Worm (Caenorhabditis elegans) whole organism, early embryonic: Measurements from ENCODE around the gene Y43F8B.25.

Source experiments
- B0310.2 ChIP-seq: sonication (generic microtip); optimal IDR thresholded peaks from 2 replicates; lab custom pipeline; 2016; ENCODE audit warnings: mild to moderate bottlenecking, missing genetic modification characterization, missing compliant biosample characterization
- F13C5.2 ChIP-seq: sonication (generic microtip); optimal IDR thresholded peaks from 2 replicates; lab custom pipeline; 2017; ENCODE audit warnings: mild to moderate bottlenecking, missing genetic modification characterization, inconsistent platforms, missing compliant biosample characterization
- aly-1 ChIP-seq: sonication (generic microtip); optimal IDR thresholded peaks from 2 replicates; lab custom pipeline; 2016; ENCODE audit warnings: missing genetic modification characterization, missing compliant biosample characterization
- ama-1 ChIP-seq: fragments of 150-350 bp; optimal IDR thresholded peaks from 2 replicates; lab custom pipeline; 2014
- ceh-13 ChIP-seq: fragments of 200-800 bp; sonication (Bioruptor generic); optimal IDR thresholded peaks from 2 replicates; lab custom pipeline; 2018; ENCODE audit warnings: mild to moderate bottlenecking, missing genetic modification characterization, missing compliant biosample characterization
- ceh-36 ChIP-seq: sonication (generic microtip); optimal IDR thresholded peaks from 2 replicates; lab custom pipeline; 2016; ENCODE audit warnings: missing genetic modification characterization, inconsistent platforms, missing compliant biosample characterization
- ets-7 ChIP-seq: sonication (generic microtip); optimal IDR thresholded peaks from 2 replicates; lab custom pipeline; 2016; ENCODE audit warnings: missing genotype, missing genetic modification characterization, missing compliant biosample characterization
- flt-1 ChIP-seq: fragments of 200-800 bp; sonication (Bioruptor generic); IDR thresholded peaks from 2 replicates; pipeline ENCODE4 v1.3.6; 2022; ENCODE audit warnings: missing genetic modification characterization, missing compliant biosample characterization
- hmbx-1 ChIP-seq: sonication (generic microtip); optimal IDR thresholded peaks from 2 replicates; lab custom pipeline; 2016; ENCODE audit warnings: mild to moderate bottlenecking, missing genetic modification characterization, missing compliant biosample characterization
- hmg-4 ChIP-seq: fragments of 200-800 bp; sonication (Bioruptor generic); optimal IDR thresholded peaks from 2 replicates; lab custom pipeline; 2018; ENCODE audit warnings: mild to moderate bottlenecking, missing genetic modification characterization, missing compliant biosample characterization
- hnd-1 ChIP-seq: sonication (generic microtip); optimal IDR thresholded peaks from 2 replicates; lab custom pipeline; 2016; ENCODE audit warnings: missing genetic modification characterization, missing compliant biosample characterization
- pes-1 ChIP-seq: fragments of 200-800 bp; sonication (Bioruptor generic); IDR thresholded peaks from 2 replicates; pipeline ENCODE4 v1.3.6; 2022; ENCODE audit warnings: missing genetic modification reagents, missing genetic modification characterization, missing compliant biosample characterization
- scrt-1 ChIP-seq: fragments of 200-800 bp; sonication (Bioruptor generic); IDR thresholded peaks from 2 replicates; pipeline ENCODE4 v1.3.6; 2022; ENCODE audit warnings: missing genetic modification characterization, missing compliant biosample characterization
- sea-1 ChIP-seq: fragments of 200-800 bp; sonication (Bioruptor generic); conservative IDR thresholded peaks from 2 replicates; pipeline ENCODE4 v1.3.6; 2022; ENCODE audit warnings: missing genetic modification characterization, missing compliant biosample characterization
- tbx-11 ChIP-seq: fragments of 200-800 bp; sonication (Bioruptor generic); IDR thresholded peaks from 2 replicates; pipeline ENCODE4 v1.3.6; 2022; ENCODE audit warnings: missing genetic modification characterization, missing compliant biosample characterization
- tbx-37 ChIP-seq: fragments of 200-800 bp; sonication (Bioruptor generic); conservative IDR thresholded peaks from 2 replicates; pipeline ENCODE4 v1.3.6; 2022; ENCODE audit warnings: missing genetic modification reagents, missing genetic modification characterization, missing compliant biosample characterization
- tra-4 ChIP-seq: sonication (generic microtip); optimal IDR thresholded peaks from 2 replicates; lab custom pipeline; 2017; ENCODE audit warnings: missing genetic modification characterization, missing compliant biosample characterization

Gene Y43F8B.25

ce11 chrV:19462612-19463011 lies at the start of gene Y43F8B.25:
TSS of gene Y43F8B.25 (plus strand) at chrV:19462912.
- TF ChIP-seq B0310.2 (tag; lab: Kevin White, UChicago) = no peak
- TF ChIP-seq tra-4 (tag; lab: Kevin White, UChicago) = no peak
- no peak for TF ChIP-seq ceh-36 (tag; lab: Kevin White, UChicago)
- TF ChIP-seq hmbx-1 (tag; lab: Kevin White, UChicago) = no peak
- no peak for TF ChIP-seq F13C5.2 (tag; lab: Kevin White, UChicago)
- TF ChIP-seq hnd-1 (tag; lab: Kevin White, UChicago) = no peak
- no peak for TF ChIP-seq hmg-4
- no peak for TF ChIP-seq pes-1 (GFP tag; lab: Robert Waterston, UW)
- TF ChIP-seq flt-1 (GFP tag; lab: Robert Waterston, UW) = no peak
- TF ChIP-seq sea-1 = no peak
- no peak for TF ChIP-seq tbx-11 (GFP tag; lab: Robert Waterston, UW)
- no peak for TF ChIP-seq ceh-13 (GFP tag; lab: Kevin White, UChicago)
- no peak for TF ChIP-seq tbx-37 (GFP tag; lab: Robert Waterston, UW)
- no peak for TF ChIP-seq aly-1

DNA sequence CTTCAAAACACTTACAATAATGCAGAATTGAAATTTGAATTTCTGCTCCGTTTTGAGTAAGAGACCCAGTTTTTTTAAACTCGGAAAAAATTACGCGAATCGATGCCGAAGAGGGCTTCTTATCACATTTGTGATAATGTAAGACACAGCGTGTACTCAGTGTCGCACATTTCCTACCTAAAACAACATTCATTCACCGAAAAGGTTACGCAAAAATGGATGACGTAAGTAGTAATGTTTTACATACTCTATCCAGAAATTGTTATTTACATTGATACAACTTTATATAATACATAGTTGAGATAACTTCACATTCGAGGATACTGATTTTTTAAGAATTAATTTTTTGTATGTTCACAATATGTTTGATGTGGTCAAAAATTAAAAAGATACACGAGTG lies 46.2 kb upstream of the Y43F8B.25 start, which contains the start of the genes C25F9.4 and C25F9.9:
C25F9.4 (minus strand) TSS at position 101 of the 400 bp plus-strand sequence.
C25F9.9 (plus strand) TSS at position 137 of the 400 bp plus-strand sequence.
- no peak for TF ChIP-seq F13C5.2 (tag; lab: Kevin White, UChicago)
- no peak for TF ChIP-seq B0310.2 (tag; lab: Kevin White, UChicago)
- no peak for TF ChIP-seq aly-1
- TF ChIP-seq hnd-1 (tag; lab: Kevin White, UChicago) = no peak

DNA sequence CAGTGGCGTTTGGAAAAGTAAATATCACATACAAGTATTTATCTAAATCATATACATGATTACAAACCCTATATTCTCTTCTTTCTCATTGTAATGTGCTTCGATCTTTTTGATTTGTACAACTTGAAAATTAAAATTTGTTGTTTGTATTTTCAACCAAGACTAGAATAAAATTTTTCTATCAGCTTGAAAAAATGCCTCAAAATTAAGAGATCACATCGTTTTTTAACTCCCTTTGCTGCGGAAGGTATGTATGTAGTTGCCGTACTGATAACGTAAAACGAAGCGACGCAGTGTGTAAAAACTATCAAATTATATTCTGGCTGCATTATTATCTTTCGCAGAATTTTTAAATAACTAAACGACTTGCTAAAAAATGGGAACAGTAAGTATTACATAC lies 44.9 kb upstream of the Y43F8B.25 start, which contains the start of gene C25F9.15:
C25F9.15 (plus strand) TSS at position 301 of the 400 bp plus-strand sequence.
- TF ChIP-seq ama-1 (no peak), tbx-37 (GFP tag; lab: Robert Waterston, UW) (no peak), sea-1 (no peak), hmg-4 (no peak), flt-1 (GFP tag; lab: Robert Waterston, UW) (no peak), pes-1 (GFP tag; lab: Robert Waterston, UW) (no peak), ets-7 (tag; lab: Kevin White, UChicago) (no peak), ceh-36 (tag; lab: Kevin White, UChicago) (no peak), hmbx-1 (tag; lab: Kevin White, UChicago) (no peak), F13C5.2 (tag; lab: Kevin White, UChicago) (no peak), tra-4 (tag; lab: Kevin White, UChicago) (no peak), scrt-1 (GFP tag; lab: Robert Waterston, UW) (no peak), aly-1 (no peak), hnd-1 (tag; lab: Kevin White, UChicago) (no peak), B0310.2 (tag; lab: Kevin White, UChicago) (no peak)

- TF ChIP-seq sea-1 (no peak), hmbx-1 (tag; lab: Kevin White, UChicago) (no peak), flt-1 (GFP tag; lab: Robert Waterston, UW) (no peak), B0310.2 (tag; lab: Kevin White, UChicago) (no peak), scrt-1 (GFP tag; lab: Robert Waterston, UW) (no peak), hnd-1 (tag; lab: Kevin White, UChicago) (no peak), aly-1 (no peak), F13C5.2 (tag; lab: Kevin White, UChicago) (no peak), ceh-36 (tag; lab: Kevin White, UChicago) (no peak), tbx-11 (GFP tag; lab: Robert Waterston, UW) (no peak), ceh-13 (GFP tag; lab: Kevin White, UChicago) (no peak), hmg-4 (no peak), ama-1 (no peak), ets-7 (tag; lab: Kevin White, UChicago) (no peak)
Observed at ce11 chrV:19421131-19421530, 41.6 kb upstream of the Y43F8B.25 start, which contains the start of gene C25F9.2. TSS of gene C25F9.2 (plus strand) at chrV:19421471.

DNA sequence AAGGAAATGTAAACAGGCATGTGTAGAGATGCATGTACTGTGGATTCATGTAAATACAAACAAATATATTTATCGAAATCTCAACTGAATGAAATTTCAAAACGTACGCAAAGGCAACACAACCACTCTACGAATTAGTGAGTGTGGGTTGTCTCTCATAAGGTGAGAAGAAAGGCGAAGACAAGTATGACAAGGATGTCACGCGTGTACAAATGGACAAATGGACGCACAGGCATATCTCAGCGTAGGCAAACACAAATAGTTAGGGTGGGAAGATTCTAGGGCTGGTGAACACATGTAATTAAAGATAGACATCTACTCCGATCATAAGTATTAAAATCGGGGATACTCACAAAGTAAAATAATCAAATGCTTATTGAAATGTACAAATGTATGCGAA lies 34.6 kb upstream of the Y43F8B.25 start:
- TF ChIP-seq tbx-11 (GFP tag; lab: Robert Waterston, UW) (no peak), pes-1 (GFP tag; lab: Robert Waterston, UW) (no peak), ets-7 (tag; lab: Kevin White, UChicago) (no peak), scrt-1 (GFP tag; lab: Robert Waterston, UW) (no peak), tbx-37 (GFP tag; lab: Robert Waterston, UW) (no peak), aly-1 (no peak), F13C5.2 (tag; lab: Kevin White, UChicago) (no peak), sea-1 (no peak), B0310.2 (tag; lab: Kevin White, UChicago) (no peak), tra-4 (tag; lab: Kevin White, UChicago) (no peak), hmbx-1 (tag; lab: Kevin White, UChicago) (no peak), ama-1 (no peak), ceh-13 (GFP tag; lab: Kevin White, UChicago) (no peak)

DNA sequence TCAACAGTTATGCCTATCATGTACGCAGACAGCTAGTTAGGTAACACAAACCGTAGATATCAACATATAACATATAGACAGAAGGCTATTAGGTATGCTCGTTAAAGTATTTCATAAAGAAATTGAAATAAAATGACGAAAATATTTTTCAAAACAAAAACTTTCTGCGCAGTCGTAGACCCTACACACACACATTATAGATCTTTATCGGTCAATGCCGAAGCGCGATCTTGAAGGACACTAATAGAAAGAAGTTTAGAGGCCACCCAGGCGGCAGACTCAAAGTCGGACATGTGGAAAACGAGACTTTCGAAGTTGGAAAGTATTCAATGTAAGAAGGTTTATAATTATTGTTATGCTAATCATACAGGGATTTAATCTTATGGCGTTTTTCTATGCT lies 33.8 kb upstream of the Y43F8B.25 start:
- TF ChIP-seq sea-1 (no peak), flt-1 (GFP tag; lab: Robert Waterston, UW) (no peak), tbx-11 (GFP tag; lab: Robert Waterston, UW) (no peak), tbx-37 (GFP tag; lab: Robert Waterston, UW) (no peak), hnd-1 (tag; lab: Kevin White, UChicago) (no peak), hmg-4 (no peak), ceh-36 (tag; lab: Kevin White, UChicago) (no peak), B0310.2 (tag; lab: Kevin White, UChicago) (no peak), ama-1 (no peak), aly-1 (no peak), hmbx-1 (tag; lab: Kevin White, UChicago) (no peak), ceh-13 (GFP tag; lab: Kevin White, UChicago) (no peak), tra-4 (tag; lab: Kevin White, UChicago) (no peak), pes-1 (GFP tag; lab: Robert Waterston, UW) (no peak), scrt-1 (GFP tag; lab: Robert Waterston, UW) (no peak), F13C5.2 (tag; lab: Kevin White, UChicago) (no peak), ets-7 (tag; lab: Kevin White, UChicago) (no peak)

- TF ChIP-seq flt-1 (GFP tag; lab: Robert Waterston, UW) (no peak), F13C5.2 (tag; lab: Kevin White, UChicago) (no peak), ama-1 (no peak), hmg-4 (no peak), B0310.2 (tag; lab: Kevin White, UChicago) (no peak), ets-7 (tag; lab: Kevin White, UChicago) (no peak), aly-1 (no peak), ceh-13 (GFP tag; lab: Kevin White, UChicago) (no peak)
Observed at ce11 chrV:19429605-19430004, 33.1 kb upstream of the Y43F8B.25 start.
